Worm (Caenorhabditis elegans): ENCODE data around the gene D1053.3.

DNA sequence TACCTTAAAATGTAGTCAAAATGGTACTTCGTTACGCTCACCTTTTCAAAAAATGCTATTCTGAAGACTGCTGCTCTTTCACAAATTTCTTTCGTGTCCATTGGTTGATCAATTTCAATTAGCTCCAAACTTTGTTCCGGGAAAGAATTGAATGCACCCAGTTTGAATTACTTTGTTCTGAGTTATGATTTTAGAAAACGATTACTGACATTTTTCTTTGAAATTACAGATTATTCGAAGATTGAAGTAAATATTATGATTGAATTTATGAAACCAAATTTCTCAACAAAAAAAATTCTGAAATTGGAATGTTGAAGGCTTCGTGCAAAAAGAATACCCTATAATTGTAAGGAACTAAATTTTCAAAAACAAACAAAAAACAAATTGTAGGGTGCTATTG, 47.3 kb upstream of the D1053.3 start, which contains the start of gene Y102F5A.1:
- TF ChIP-seq unc-62 (GFP tag; optimal IDR thresholded peaks at IDR 0.05) = no peak
- no peak for TF ChIP-seq snpc-4 (tag; optimal IDR thresholded peaks at IDR 0.05)
- TF ChIP-seq nhr-76 (tag; optimal IDR thresholded peaks at IDR 0.05) = no peak
- TF ChIP-seq unc-39 (tag; optimal IDR thresholded peaks at IDR 0.05) = no peak
- TF ChIP-seq ham-2 (GFP tag; optimal IDR thresholded peaks at IDR 0.05) = no peak
- no peak for TF ChIP-seq ces-1 (GFP tag; optimal IDR thresholded peaks at IDR 0.05)
- no peak for TF ChIP-seq lin-32 (GFP tag; optimal IDR thresholded peaks at IDR 0.05)
- TF ChIP-seq lsy-2 (tag; optimal IDR thresholded peaks at IDR 0.05) = no peak
